Worm (Caenorhabditis elegans) whole organism, early embryonic: Measurements from ENCODE around the gene C23H3.9.
A peak's percentile ranks its signal among the peaks of the same experiment; 100 is the strongest.

Source experiments
- B0310.2 ChIP-seq: sonication (generic microtip); optimal IDR thresholded peaks from 2 replicates; lab custom pipeline; 2016; ENCODE audit warnings: mild to moderate bottlenecking, missing genetic modification characterization, missing compliant biosample characterization
- F13C5.2 ChIP-seq: sonication (generic microtip); optimal IDR thresholded peaks from 2 replicates; lab custom pipeline; 2017; ENCODE audit warnings: mild to moderate bottlenecking, missing genetic modification characterization, inconsistent platforms, missing compliant biosample characterization
- aly-1 ChIP-seq: sonication (generic microtip); optimal IDR thresholded peaks from 2 replicates; lab custom pipeline; 2016; ENCODE audit warnings: missing genetic modification characterization, missing compliant biosample characterization
- ama-1 ChIP-seq: fragments of 150-350 bp; optimal IDR thresholded peaks from 2 replicates; lab custom pipeline; 2014
- ceh-13 ChIP-seq: fragments of 200-800 bp; sonication (Bioruptor generic); optimal IDR thresholded peaks from 2 replicates; lab custom pipeline; 2018; ENCODE audit warnings: mild to moderate bottlenecking, missing genetic modification characterization, missing compliant biosample characterization
- ceh-36 ChIP-seq: sonication (generic microtip); optimal IDR thresholded peaks from 2 replicates; lab custom pipeline; 2016; ENCODE audit warnings: missing genetic modification characterization, inconsistent platforms, missing compliant biosample characterization
- ets-7 ChIP-seq: sonication (generic microtip); optimal IDR thresholded peaks from 2 replicates; lab custom pipeline; 2016; ENCODE audit warnings: missing genotype, missing genetic modification characterization, missing compliant biosample characterization
- flt-1 ChIP-seq: fragments of 200-800 bp; sonication (Bioruptor generic); IDR thresholded peaks from 2 replicates; pipeline ENCODE4 v1.3.6; 2022; ENCODE audit warnings: missing genetic modification characterization, missing compliant biosample characterization
- hmbx-1 ChIP-seq: sonication (generic microtip); optimal IDR thresholded peaks from 2 replicates; lab custom pipeline; 2016; ENCODE audit warnings: mild to moderate bottlenecking, missing genetic modification characterization, missing compliant biosample characterization
- hmg-4 ChIP-seq: fragments of 200-800 bp; sonication (Bioruptor generic); optimal IDR thresholded peaks from 2 replicates; lab custom pipeline; 2018; ENCODE audit warnings: mild to moderate bottlenecking, missing genetic modification characterization, missing compliant biosample characterization
- hnd-1 ChIP-seq: sonication (generic microtip); optimal IDR thresholded peaks from 2 replicates; lab custom pipeline; 2016; ENCODE audit warnings: missing genetic modification characterization, missing compliant biosample characterization
- pes-1 ChIP-seq: fragments of 200-800 bp; sonication (Bioruptor generic); IDR thresholded peaks from 2 replicates; pipeline ENCODE4 v1.3.6; 2022; ENCODE audit warnings: missing genetic modification reagents, missing genetic modification characterization, missing compliant biosample characterization
- scrt-1 ChIP-seq: fragments of 200-800 bp; sonication (Bioruptor generic); IDR thresholded peaks from 2 replicates; pipeline ENCODE4 v1.3.6; 2022; ENCODE audit warnings: missing genetic modification characterization, missing compliant biosample characterization
- sea-1 ChIP-seq: fragments of 200-800 bp; sonication (Bioruptor generic); conservative IDR thresholded peaks from 2 replicates; pipeline ENCODE4 v1.3.6; 2022; ENCODE audit warnings: missing genetic modification characterization, missing compliant biosample characterization
- tbx-11 ChIP-seq: fragments of 200-800 bp; sonication (Bioruptor generic); IDR thresholded peaks from 2 replicates; pipeline ENCODE4 v1.3.6; 2022; ENCODE audit warnings: missing genetic modification characterization, missing compliant biosample characterization
- tbx-37 ChIP-seq: fragments of 200-800 bp; sonication (Bioruptor generic); conservative IDR thresholded peaks from 2 replicates; pipeline ENCODE4 v1.3.6; 2022; ENCODE audit warnings: missing genetic modification reagents, missing genetic modification characterization, missing compliant biosample characterization
- tra-4 ChIP-seq: sonication (generic microtip); optimal IDR thresholded peaks from 2 replicates; lab custom pipeline; 2017; ENCODE audit warnings: missing genetic modification characterization, missing compliant biosample characterization

The C23H3.9 gene

ce11 chrII:39437-39836, 39.6 kb downstream of the C23H3.9 start, which contains the start of gene spp-24:
spp-24 (minus strand) TSS chrII:39537.
- no peak for TF ChIP-seq aly-1 (tag; lab: Kevin White, UChicago)
- TF ChIP-seq hmg-4 (GFP tag; lab: Kevin White, UChicago), result no peak
- no peak for TF ChIP-seq B0310.2 (tag; lab: Kevin White, UChicago)

ce11 chrII:37213-37612, 41.9 kb downstream of the C23H3.9 start, which contains the start of gene F23F1.6:
F23F1.6 (minus strand) TSS chrII:37313.
- no peak for TF ChIP-seq scrt-1 (GFP tag; lab: Robert Waterston, UW)
- TF ChIP-seq hmbx-1, result no peak
- no peak for TF ChIP-seq pes-1 (GFP tag; lab: Robert Waterston, UW)
- TF ChIP-seq ceh-36 (tag; lab: Kevin White, UChicago), result no peak
- TF ChIP-seq ceh-13 (GFP tag; lab: Kevin White, UChicago), result no peak
- TF ChIP-seq hmg-4 (GFP tag; lab: Kevin White, UChicago), result no peak
- TF ChIP-seq sea-1 (GFP tag; lab: Robert Waterston, UW), result no peak

ce11 chrII:33904-34303, 45.2 kb downstream of the C23H3.9 start, which contains the start of gene F23F1.2:
F23F1.2 (plus strand) TSS chrII:34204.
- TF ChIP-seq pes-1 (GFP tag; lab: Robert Waterston, UW) (no peak), hmg-4 (GFP tag; lab: Kevin White, UChicago) (no peak), flt-1 (GFP tag; lab: Robert Waterston, UW) (no peak), hmbx-1 (no peak), B0310.2 (tag; lab: Kevin White, UChicago) (no peak), ceh-36 (tag; lab: Kevin White, UChicago) (no peak), aly-1 (tag; lab: Kevin White, UChicago) (no peak), hnd-1 (no peak), tra-4 (tag; lab: Kevin White, UChicago) (no peak)

- TF ChIP-seq pes-1 (GFP tag; lab: Robert Waterston, UW) (no peak), ama-1 (lab: Kevin White, UChicago) (no peak), scrt-1 (GFP tag; lab: Robert Waterston, UW) (no peak), ets-7 (tag; lab: Kevin White, UChicago) (no peak), B0310.2 (tag; lab: Kevin White, UChicago) (no peak), aly-1 (tag; lab: Kevin White, UChicago) (no peak), ceh-13 (GFP tag; lab: Kevin White, UChicago) (no peak), hmg-4 (GFP tag; lab: Kevin White, UChicago) (no peak), hnd-1 (no peak), ceh-36 (tag; lab: Kevin White, UChicago) (no peak), hmbx-1 (no peak), F13C5.2 (tag; lab: Kevin White, UChicago) (no peak), tbx-37 (GFP tag; lab: Robert Waterston, UW) (no peak), sea-1 (GFP tag; lab: Robert Waterston, UW) (no peak), tbx-11 (GFP tag; lab: Robert Waterston, UW) (no peak)
Observed at ce11 chrII:31521-31920, 47.5 kb downstream of the C23H3.9 start, which contains the start of the genes F23F1.5 and fbxc-54. F23F1.5 (minus strand) TSS chrII:31584. fbxc-54 (plus strand) TSS chrII:31719.

- TF ChIP-seq tbx-37 (GFP tag; lab: Robert Waterston, UW) (no peak), ets-7 (tag; lab: Kevin White, UChicago) (no peak), ceh-36 (tag; lab: Kevin White, UChicago) (no peak), hmg-4 (GFP tag; lab: Kevin White, UChicago) (no peak), aly-1 (tag; lab: Kevin White, UChicago) (no peak), tra-4 (tag; lab: Kevin White, UChicago) (no peak), hmbx-1 (no peak), B0310.2 (tag; lab: Kevin White, UChicago) (no peak), ceh-13 (GFP tag; lab: Kevin White, UChicago) (no peak), flt-1 (GFP tag; lab: Robert Waterston, UW) (no peak)
Observed at ce11 chrII:29578-29977, 49.5 kb downstream of the C23H3.9 start.

ce11 chrII:28283-28682, 50.8 kb downstream of the C23H3.9 start, which contains the start of gene F23F1.4:
F23F1.4 (minus strand) TSS chrII:28423.
- TF ChIP-seq tbx-37 (GFP tag; lab: Robert Waterston, UW), result no peak
- TF ChIP-seq hnd-1, result no peak
- no peak for TF ChIP-seq B0310.2 (tag; lab: Kevin White, UChicago)
- TF ChIP-seq ceh-36 (tag; lab: Kevin White, UChicago), result no peak
- TF ChIP-seq hmg-4 (GFP tag; lab: Kevin White, UChicago), result no peak
- no peak for TF ChIP-seq tra-4 (tag; lab: Kevin White, UChicago)
- TF ChIP-seq tbx-11 (GFP tag; lab: Robert Waterston, UW), result no peak
- TF ChIP-seq ceh-13 (GFP tag; lab: Kevin White, UChicago), result no peak
- no peak for TF ChIP-seq ama-1 (lab: Kevin White, UChicago)
- TF ChIP-seq sea-1 (GFP tag; lab: Robert Waterston, UW), result no peak
- TF ChIP-seq pes-1 (GFP tag; lab: Robert Waterston, UW), result no peak
- TF ChIP-seq aly-1 (tag; lab: Kevin White, UChicago), result no peak
- TF ChIP-seq F13C5.2 (tag; lab: Kevin White, UChicago), result no peak
- no peak for TF ChIP-seq flt-1 (GFP tag; lab: Robert Waterston, UW)
- TF ChIP-seq hmbx-1, result no peak
- TF ChIP-seq scrt-1 (GFP tag; lab: Robert Waterston, UW), result no peak

ce11 chrII:24559-24998, 54.5 kb downstream of the C23H3.9 start, which contains the start of gene enee-1:
enee-1 (plus strand) TSS chrII:24666.
- TF ChIP-seq tbx-11 (GFP tag; lab: Robert Waterston, UW), result no peak
- TF ChIP-seq sea-1 (GFP tag; lab: Robert Waterston, UW), result no peak
- TF ChIP-seq ceh-36 (tag; lab: Kevin White, UChicago), result no peak
- no peak for TF ChIP-seq pes-1 (GFP tag; lab: Robert Waterston, UW)
- TF ChIP-seq B0310.2 (tag; lab: Kevin White, UChicago), result no peak
- TF ChIP-seq F13C5.2 (tag; lab: Kevin White, UChicago), result peak; percentile 26
- TF ChIP-seq hmbx-1, result no peak
